Worm (Caenorhabditis elegans) whole organism, young adult: ENCODE data around the gene vha-12.

ENCODE experiments used
- B0336.3 ChIP-seq: fragments of 200-800 bp; sonication (Bioruptor generic); IDR thresholded peaks from 2 replicates; pipeline ENCODE4 v1.3.6; 2022; ENCODE audit warnings: missing genetic modification characterization, missing compliant biosample characterization
- F10E7.11 ChIP-seq: sonication (generic microtip); optimal IDR thresholded peaks from 2 replicates; lab custom pipeline; 2017; ENCODE audit warnings: mild to moderate bottlenecking, missing genetic modification characterization, moderate library complexity, missing compliant biosample characterization
- F57C9.4 ChIP-seq: sonication (generic microtip); optimal IDR thresholded peaks from 2 replicates; lab custom pipeline; 2017; ENCODE audit warnings: mild to moderate bottlenecking, missing genetic modification characterization, missing compliant biosample characterization
- K12H6.12 ChIP-seq: fragments of 200-800 bp; sonication (Bioruptor generic); optimal IDR thresholded peaks from 2 replicates; lab custom pipeline; 2018; ENCODE audit warnings: mild to moderate bottlenecking, missing genetic modification characterization, missing compliant biosample characterization
- Y53F4B.3 ChIP-seq: fragments of 200-800 bp; sonication (Bioruptor generic); IDR thresholded peaks from 2 replicates; pipeline ENCODE4 v1.3.6; 2022; ENCODE audit warnings: missing genetic modification reagents, missing genetic modification characterization, missing compliant biosample characterization
- Y53G8AR.9 ChIP-seq: fragments of 200-800 bp; sonication (Bioruptor generic); conservative IDR thresholded peaks from 2 replicates; pipeline ENCODE4 v1.3.6; 2022; ENCODE audit warnings: missing genetic modification reagents, missing genetic modification characterization, missing compliant biosample characterization
- akir-1 ChIP-seq: fragments of 200-800 bp; sonication (Bioruptor generic); optimal IDR thresholded peaks from 2 replicates; lab custom pipeline; 2018; ENCODE audit warnings: mild to moderate bottlenecking, missing genetic modification characterization, moderate library complexity, missing compliant biosample characterization
- ama-1 ChIP-seq, 3 experiments: fragments of 150-350 bp in 1 of 3; sonication (generic microtip) in 2 of 3; optimal IDR thresholded peaks; 2 replicates each; lab custom pipeline; 2014 to 2018; ENCODE audit warnings: missing biosample characterization in 2 of 3, missing genetic modification characterization in 2 of 3, missing genetic modification reagents in 2 of 3
- cebp-1 ChIP-seq, 2 experiments: fragments of 200-800 bp in 1 of 2; sonication (Bioruptor generic) in 1 of 2; sonication (generic microtip) in 1 of 2; IDR thresholded peaks in 1 of 2; optimal IDR thresholded peaks in 1 of 2; 2 replicates each; pipeline versions ENCODE4 v1.3.6 to Lab custom; 2017 to 2022; ENCODE audit warnings: missing compliant biosample characterization in 2 of 2, missing genetic modification characterization in 2 of 2, mild to moderate bottlenecking in 1 of 2, missing genetic modification reagents in 1 of 2, moderate library complexity in 1 of 2
- ceh-58 ChIP-seq: fragments of 200-800 bp; sonication (Bioruptor generic); IDR thresholded peaks from 2 replicates; pipeline ENCODE4 v1.3.6; 2022; ENCODE audit warnings: missing genetic modification characterization, missing compliant biosample characterization
- chd-7 ChIP-seq: sonication (generic microtip); optimal IDR thresholded peaks from 2 replicates; lab custom pipeline; 2016; ENCODE audit warnings: mild to moderate bottlenecking, missing genetic modification characterization, moderate library complexity, missing compliant biosample characterization
- die-1 ChIP-seq: sonication (generic microtip); optimal IDR thresholded peaks from 2 replicates; lab custom pipeline; 2016; ENCODE audit warnings: missing genotype, mild to moderate bottlenecking, missing genetic modification characterization, missing compliant biosample characterization
- dox-1 ChIP-seq: fragments of 200-800 bp; sonication (Bioruptor generic); IDR thresholded peaks from 2 replicates; pipeline ENCODE4 v1.3.6; 2022; ENCODE audit warnings: missing genetic modification reagents, missing genetic modification characterization, missing compliant biosample characterization
- dpff-1 ChIP-seq: sonication (generic microtip); optimal IDR thresholded peaks from 2 replicates; lab custom pipeline; 2017; ENCODE audit warnings: mild to moderate bottlenecking, missing genetic modification characterization, missing compliant biosample characterization
- egl-18 ChIP-seq: fragments of 200-800 bp; sonication (Bioruptor generic); IDR thresholded peaks from 2 replicates; pipeline ENCODE4 v1.3.6; 2022; ENCODE audit warnings: missing genetic modification reagents, missing genetic modification characterization, missing compliant biosample characterization
- egl-44 ChIP-seq: fragments of 200-800 bp; sonication (Bioruptor generic); IDR thresholded peaks from 2 replicates; pipeline ENCODE4 v1.3.6; 2022; ENCODE audit warnings: missing genetic modification reagents, missing genetic modification characterization, missing compliant biosample characterization
- ekl-4 ChIP-seq: fragments of 200-800 bp; sonication (Bioruptor generic); IDR thresholded peaks from 2 replicates; pipeline ENCODE4 v1.3.6; 2022; ENCODE audit warnings: missing genetic modification reagents, missing genetic modification characterization, missing compliant biosample characterization
- let-607 ChIP-seq, 2 experiments: fragments of 200-800 bp in 1 of 2; sonication (Bioruptor generic) in 1 of 2; sonication (generic microtip) in 1 of 2; optimal IDR thresholded peaks; 2 replicates each; lab custom pipeline; 2016 to 2018; ENCODE audit warnings: mild to moderate bottlenecking in 2 of 2, missing compliant biosample characterization in 2 of 2, missing genetic modification characterization in 2 of 2, moderate library complexity in 2 of 2, missing genotype in 1 of 2
- lin-35 ChIP-seq, 3 experiments: fragments of 150-350 bp in 2 of 3; sonication (generic microtip) in 1 of 3; optimal IDR thresholded peaks; 2 replicates each; lab custom pipeline; 2014 to 2018; ENCODE audit warnings: missing biosample characterization in 3 of 3, missing genetic modification characterization in 3 of 3, missing genetic modification reagents in 3 of 3
- madf-10 ChIP-seq: sonication (generic microtip); optimal IDR thresholded peaks from 2 replicates; lab custom pipeline; 2016; ENCODE audit warnings: mild to moderate bottlenecking, missing genetic modification characterization, missing compliant biosample characterization
- madf-3 ChIP-seq: fragments of 200-800 bp; sonication (Bioruptor generic); IDR thresholded peaks from 2 replicates; pipeline ENCODE4 v1.3.6; 2022; ENCODE audit warnings: missing genetic modification reagents, missing genetic modification characterization, missing compliant biosample characterization
- madf-6 ChIP-seq: fragments of 200-800 bp; sonication (Bioruptor generic); IDR thresholded peaks from 2 replicates; pipeline ENCODE4 v1.3.6; 2022; ENCODE audit warnings: missing genetic modification reagents, missing genetic modification characterization, missing compliant biosample characterization
- nfya-2 ChIP-seq: fragments of 200-800 bp; sonication (Bioruptor generic); IDR thresholded peaks from 2 replicates; pipeline ENCODE4 v1.3.6; 2022; ENCODE audit warnings: missing genetic modification reagents, missing genetic modification characterization, missing compliant biosample characterization
- nfyb-1 ChIP-seq: fragments of 200-800 bp; sonication (Bioruptor generic); IDR thresholded peaks from 2 replicates; pipeline ENCODE4 v1.3.6; 2022; ENCODE audit warnings: missing genetic modification reagents, missing genetic modification characterization, missing compliant biosample characterization
- nhr-90 ChIP-seq: sonication (generic microtip); optimal IDR thresholded peaks from 2 replicates; lab custom pipeline; 2016; ENCODE audit warnings: missing genotype, mild to moderate bottlenecking, missing genetic modification characterization, missing compliant biosample characterization
- pbrm-1 ChIP-seq: fragments of 200-800 bp; sonication (Bioruptor generic); IDR thresholded peaks from 2 replicates; pipeline ENCODE4 v1.3.6; 2022; ENCODE audit warnings: missing genetic modification reagents, missing genetic modification characterization, missing compliant biosample characterization
- repo-1 ChIP-seq: sonication (generic microtip); optimal IDR thresholded peaks from 2 replicates; lab custom pipeline; 2017; ENCODE audit warnings: mild to moderate bottlenecking, missing genetic modification characterization, missing compliant biosample characterization
- sdz-38 ChIP-seq: sonication (generic microtip); optimal IDR thresholded peaks from 2 replicates; lab custom pipeline; 2016; ENCODE audit warnings: missing genotype, missing genetic modification characterization, missing compliant biosample characterization
- snpc-1.1 ChIP-seq: sonication (generic microtip); optimal IDR thresholded peaks from 2 replicates; lab custom pipeline; 2017; ENCODE audit warnings: missing genetic modification characterization, mild to moderate bottlenecking, missing compliant biosample characterization, antibody characterized with exemption, moderate library complexity, missing genotype, missing genetic modification reagents; ENCODE audit not compliant: insufficient read depth
- somi-1 ChIP-seq: fragments of 200-800 bp; sonication (Bioruptor generic); optimal IDR thresholded peaks from 2 replicates; lab custom pipeline; 2018; ENCODE audit warnings: mild to moderate bottlenecking, missing genetic modification characterization, missing compliant biosample characterization
- sptf-2 ChIP-seq: fragments of 200-800 bp; sonication (Bioruptor generic); optimal IDR thresholded peaks from 2 replicates; lab custom pipeline; 2018; ENCODE audit warnings: mild to moderate bottlenecking, missing genetic modification characterization, missing compliant biosample characterization
- tbx-9 ChIP-seq: sonication (generic microtip); optimal IDR thresholded peaks from 2 replicates; lab custom pipeline; 2016; ENCODE audit warnings: borderline replicate concordance, missing genetic modification characterization, inconsistent platforms, missing compliant biosample characterization
- tlf-1 ChIP-seq: fragments of 200-800 bp; sonication (Bioruptor generic); optimal IDR thresholded peaks from 2 replicates; lab custom pipeline; 2018; ENCODE audit warnings: mild to moderate bottlenecking, missing genetic modification characterization, missing compliant biosample characterization
- unc-130 ChIP-seq: sonication (generic microtip); optimal IDR thresholded peaks from 2 replicates; lab custom pipeline; 2016; ENCODE audit warnings: missing genetic modification reagents, missing genetic modification characterization, missing compliant biosample characterization
- xnd-1 ChIP-seq: sonication (generic microtip); optimal IDR thresholded peaks from 2 replicates; lab custom pipeline; 2016; ENCODE audit warnings: missing genotype, missing genetic modification reagents, missing genetic modification characterization, missing compliant biosample characterization
- ztf-18 ChIP-seq: sonication (generic microtip); optimal IDR thresholded peaks from 2 replicates; lab custom pipeline; 2016; ENCODE audit warnings: missing genotype, mild to moderate bottlenecking, missing genetic modification characterization, missing compliant biosample characterization
- ztf-26 ChIP-seq: sonication (generic microtip); optimal IDR thresholded peaks from 2 replicates; lab custom pipeline; 2017; ENCODE audit warnings: missing genetic modification characterization, missing compliant biosample characterization
- ztf-28 ChIP-seq: fragments of 200-800 bp; sonication (Bioruptor generic); IDR thresholded peaks from 2 replicates; pipeline ENCODE4 v1.3.6; 2022; ENCODE audit warnings: missing genetic modification reagents, missing genetic modification characterization, missing compliant biosample characterization
- ztf-3 ChIP-seq: fragments of 200-800 bp; sonication (Bioruptor generic); optimal IDR thresholded peaks from 2 replicates; lab custom pipeline; 2018; ENCODE audit warnings: mild to moderate bottlenecking, missing genetic modification characterization, missing compliant biosample characterization

Gene vha-12

ce11 chrX:4147600-4148448 is 43.1 kb upstream of the vha-12 start (continued):
- TF ChIP-seq tlf-1 (GFP tag; lab: Kevin White, UChicago) (peak; percentile 25), K12H6.12 (tag; lab: Kevin White, UChicago) (peak; percentile 35), snpc-1.1 (no peak), repo-1 (tag; lab: Kevin White, UChicago) (peak; percentile 69), ztf-18 (tag; lab: Kevin White, UChicago) (no peak), ztf-3 (peak; percentile 61), dox-1 (GFP tag; lab: Robert Waterston, UW) (peak; percentile 53), let-607 (tag; optimal IDR thresholded peaks at IDR 0.05; lab: Kevin White, UChicago) (peak; percentile 1 to 31), nhr-90 (tag; lab: Kevin White, UChicago) (peak; percentile 90), xnd-1 (tag; lab: Kevin White, UChicago) (no peak), F57C9.4 (tag; lab: Kevin White, UChicago) (peak; percentile 56), nfyb-1 (GFP tag; lab: Robert Waterston, UW) (peak; percentile 81), akir-1 (no peak), ama-1 (optimal IDR thresholded peaks at IDR 0.05; lab: Kevin White, UChicago) (peak; percentile 12), ama-1 (GFP tag; optimal IDR thresholded peaks at IDR 0.05; lab: Kevin White, UChicago) (no peak), nfya-2 (GFP tag; lab: Robert Waterston, UW) (peak; percentile 59; the same call in 1 of the 2 replicates), pbrm-1 (GFP tag; lab: Robert Waterston, UW) (peak; percentile 74; the same call in 1 of the 2 replicates), madf-10 (tag; lab: Kevin White, UChicago) (peak; percentile 73), somi-1 (GFP tag; lab: Kevin White, UChicago) (peak; percentile 11), madf-3 (GFP tag; lab: Robert Waterston, UW) (peak; percentile 70), F10E7.11 (tag; lab: Kevin White, UChicago) (peak; percentile 50), egl-18 (GFP tag; lab: Robert Waterston, UW) (peak; percentile 47; the same call in 1 of the 2 replicates), die-1 (tag; lab: Kevin White, UChicago) (no peak), lin-35 (GFP tag; optimal IDR thresholded peaks at IDR 0.05; lab: Kevin White, UChicago) (peak in 1 of 3 experiments; percentile 78), tbx-9 (peak; percentile 23), cebp-1 (GFP tag; IDR thresholded peaks at IDR 0.05; lab: Robert Waterston, UW) (no peak), cebp-1 (tag; optimal IDR thresholded peaks at IDR 0.05; lab: Kevin White, UChicago) (peak; percentile 60), sdz-38 (tag; lab: Kevin White, UChicago) (no peak), unc-130 (peak; percentile 6)

ce11 chrX:4148449-4149031 is 42.4 kb upstream of the vha-12 start:
- TF ChIP-seq ceh-58 (GFP tag; lab: Robert Waterston, UW) (0 out of 2 replicates have a peak, but pooled peaks have one; percentile 3), ztf-28 (GFP tag; lab: Robert Waterston, UW) (no peak), ztf-26 (tag; lab: Kevin White, UChicago) (peak; percentile 31), sptf-2 (GFP tag; lab: Kevin White, UChicago) (no peak), ama-1 (optimal IDR thresholded peaks at IDR 0.05; lab: Kevin White, UChicago) (no peak), ama-1 (GFP tag; optimal IDR thresholded peaks at IDR 0.05; lab: Kevin White, UChicago) (peak in 1 of 2 experiments; percentile 41), dpff-1 (tag; lab: Kevin White, UChicago) (peak; percentile 49), madf-6 (GFP tag; lab: Robert Waterston, UW) (0 out of 2 replicates have a peak, but pooled peaks have one; percentile 21), Y53F4B.3 (GFP tag; lab: Robert Waterston, UW) (no peak), B0336.3 (GFP tag; lab: Robert Waterston, UW) (peak; percentile 5; the same call in 1 of the 2 replicates), repo-1 (tag; lab: Kevin White, UChicago) (peak; percentile 69), pbrm-1 (GFP tag; lab: Robert Waterston, UW) (0 out of 2 replicates have a peak, but pooled peaks have one; percentile 15), ekl-4 (GFP tag; lab: Robert Waterston, UW) (0 out of 2 replicates have a peak, but pooled peaks have one; percentile 15), egl-44 (GFP tag; lab: Robert Waterston, UW) (no peak), chd-7 (tag; lab: Kevin White, UChicago) (no peak), Y53G8AR.9 (GFP tag; lab: Robert Waterston, UW) (peak; percentile 8; the same call in 1 of the 2 replicates), cebp-1 (GFP tag; IDR thresholded peaks at IDR 0.05; lab: Robert Waterston, UW) (no peak), cebp-1 (tag; optimal IDR thresholded peaks at IDR 0.05; lab: Kevin White, UChicago) (peak; percentile 39)
